Worm (Caenorhabditis elegans) whole organism, L4/young adult: ENCODE measurements around the gene M03E7.1.

Experiments used
- dao-5 ChIP-seq: sonication (generic microtip); optimal IDR thresholded peaks from 2 replicates; lab custom pipeline; 2016; ENCODE audit warnings: missing genotype, missing genetic modification characterization, moderate library complexity, missing compliant biosample characterization
- him-1 ChIP-seq: sonication (generic microtip); optimal IDR thresholded peaks from 2 replicates; lab custom pipeline; 2016; ENCODE audit warnings: missing genotype, missing genetic modification reagents, missing genetic modification characterization, missing compliant biosample characterization

- TF ChIP-seq him-1 (tag; lab: Kevin White, UChicago) (no peak), dao-5 (tag; lab: Kevin White, UChicago) (no peak)
These were observed 6.8 kb upstream of the M03E7.1 start, which contains the start of gene M03E7.3 for ce11 chrV:5614724-5615123.
